Fruit fly (Drosophila melanogaster) whole organism, embryonic: ENCODE results near the gene CG7275.

Experiments
- CG10321 ChIP-seq: fragments of 200-800 bp; sonication (Bioruptor generic); IDR thresholded peaks from 2 replicates; pipeline ENCODE4 v1.3.6; 2022; ENCODE audit warnings: missing biosample characterization, missing genetic modification characterization
- CG10543 ChIP-seq: fragments of 200-800 bp; sonication (Bioruptor generic); optimal IDR thresholded peaks from 3 replicates; lab custom pipeline; 2017; ENCODE audit warnings: missing biosample characterization, mild to moderate bottlenecking, missing genetic modification characterization, moderate library complexity
- CG11247 ChIP-seq: fragments of 200-800 bp; sonication (Bioruptor generic); IDR thresholded peaks from 2 replicates; pipeline ENCODE4 v1.3.6; 2022; ENCODE audit warnings: missing biosample characterization, missing genetic modification characterization
- CG16779 ChIP-seq: fragments of 200-800 bp; sonication (Bioruptor generic); IDR thresholded peaks from 2 replicates; pipeline ENCODE4 v1.3.6; 2022; ENCODE audit warnings: missing biosample characterization, missing genetic modification characterization
- CG17568 ChIP-seq: fragments of 200-800 bp; sonication (Bioruptor generic); optimal IDR thresholded peaks from 2 replicates; lab custom pipeline; 2018; ENCODE audit warnings: missing biosample characterization, mild to moderate bottlenecking, missing genetic modification characterization, moderate library complexity
- CG17829 ChIP-seq: fragments of 200-800 bp; optimal IDR thresholded peaks from 2 replicates; lab custom pipeline; 2019; ENCODE audit warnings: missing biosample characterization, mild to moderate bottlenecking, missing genetic modification characterization, moderate library complexity
- CG1832 ChIP-seq: fragments of 200-800 bp; sonication (Bioruptor generic); optimal IDR thresholded peaks from 2 replicates; lab custom pipeline; 2017; ENCODE audit warnings: missing biosample characterization, mild to moderate bottlenecking, missing genetic modification characterization, inconsistent platforms
- CG2199 ChIP-seq: fragments of 200-800 bp; sonication (Bioruptor generic); IDR thresholded peaks from 3 replicates; pipeline ENCODE4 v1.3.6; 2022; ENCODE audit warnings: missing biosample characterization, missing genetic modification characterization
- CG31441 ChIP-seq: fragments of 200-800 bp; sonication (Bioruptor generic); IDR thresholded peaks from 2 replicates; pipeline ENCODE4 v1.3.6; 2022; ENCODE audit warnings: missing biosample characterization, missing genetic modification characterization
- CG3163 ChIP-seq: fragments of 200-800 bp; sonication (Bioruptor generic); optimal IDR thresholded peaks from 3 replicates; lab custom pipeline; 2016; ENCODE audit warnings: missing biosample characterization, missing genetic modification characterization
- CG34224 ChIP-seq: fragments of 200-800 bp; sonication (Bioruptor generic); IDR thresholded peaks from 3 replicates; pipeline ENCODE4 v1.3.6; 2022; ENCODE audit warnings: missing biosample characterization, missing genetic modification characterization; ENCODE audit not compliant: partially characterized antibody
- CG4328 ChIP-seq: fragments of 200-800 bp; sonication (Bioruptor generic); optimal IDR thresholded peaks from 3 replicates; lab custom pipeline; 2017; ENCODE audit warnings: missing biosample characterization, missing genetic modification reagents, missing genetic modification characterization
- CG4617 ChIP-seq: fragments of 200-800 bp; sonication (Bioruptor generic); optimal IDR thresholded peaks from 3 replicates; lab custom pipeline; 2016; ENCODE audit warnings: missing biosample characterization, missing genetic modification characterization, borderline replicate concordance
- CG5180 ChIP-seq: fragments of 200-800 bp; sonication (Bioruptor generic); optimal IDR thresholded peaks from 3 replicates; lab custom pipeline; 2017; ENCODE audit warnings: missing biosample characterization, missing genetic modification characterization, mild to moderate bottlenecking, moderate library complexity, missing genetic modification reagents
- CG6272 ChIP-seq: fragments of 200-800 bp; sonication (Bioruptor generic); IDR thresholded peaks from 2 replicates; pipeline ENCODE4 v1.3.6; 2022; ENCODE audit warnings: missing biosample characterization, missing genetic modification characterization
- CG7745 ChIP-seq: fragments of 200-800 bp; sonication (Bioruptor generic); optimal IDR thresholded peaks from 2 replicates; lab custom pipeline; 2018; ENCODE audit warnings: missing biosample characterization, mild to moderate bottlenecking, missing genetic modification characterization, moderate library complexity
- Dll ChIP-seq: fragments of 200-800 bp; sonication (Bioruptor generic); IDR thresholded peaks from 4 replicates; pipeline ENCODE4 v1.3.6; 2022; ENCODE audit warnings: missing biosample characterization, missing genetic modification characterization; ENCODE audit not compliant: partially characterized antibody
- Dref ChIP-seq: fragments of 200-800 bp; sonication (Bioruptor generic); IDR thresholded peaks from 2 replicates; pipeline ENCODE4 v1.3.6; 2022; ENCODE audit warnings: missing biosample characterization, missing genetic modification characterization
- Eip74EF ChIP-seq, 2 experiments: fragments of 200-800 bp in 1 of 2; fragments of >200 bp in 1 of 2; sonication (Bioruptor generic) in 1 of 2; optimal IDR thresholded peaks; 2 replicates each; lab custom pipeline; 2017 to 2019; ENCODE audit warnings: missing biosample characterization in 2 of 2, missing genetic modification characterization in 2 of 2, mild to moderate bottlenecking in 1 of 2, moderate library complexity in 1 of 2
- Ets97D ChIP-seq: fragments of 200-800 bp; sonication (Bioruptor generic); optimal IDR thresholded peaks from 3 replicates; lab custom pipeline; 2016; ENCODE audit warnings: missing biosample characterization, missing genetic modification characterization
- HLH3B ChIP-seq: fragments of 200-800 bp; sonication (Bioruptor generic); IDR thresholded peaks from 2 replicates; pipeline ENCODE4 v1.3.6; 2022; ENCODE audit warnings: missing biosample characterization, missing genetic modification characterization
- HLHmδ ChIP-seq: fragments of 200-800 bp; sonication (Bioruptor generic); optimal IDR thresholded peaks from 2 replicates; lab custom pipeline; 2018; ENCODE audit warnings: missing biosample characterization, mild to moderate bottlenecking, missing genetic modification characterization, moderate library complexity
- Jarid2 ChIP-seq: fragments of 200-800 bp; sonication (Bioruptor generic); optimal IDR thresholded peaks from 3 replicates; lab custom pipeline; 2017; ENCODE audit warnings: mild to moderate bottlenecking, missing biosample characterization, missing genetic modification reagents, missing genetic modification characterization
- NK7.1 ChIP-seq: fragments of 200-800 bp; sonication (Bioruptor generic); optimal IDR thresholded peaks from 3 replicates; lab custom pipeline; 2016; ENCODE audit warnings: missing biosample characterization, missing genetic modification characterization
- Oaz ChIP-seq: fragments of 200-800 bp; sonication (Bioruptor generic); IDR thresholded peaks from 2 replicates; pipeline ENCODE4 v1.3.6; 2022; ENCODE audit warnings: missing biosample characterization, missing genetic modification characterization
- Scr ChIP-seq: fragments of 200-800 bp; sonication (Bioruptor generic); IDR thresholded peaks from 2 replicates; pipeline ENCODE4 v1.3.6; 2022; ENCODE audit warnings: missing biosample characterization, missing genetic modification characterization; ENCODE audit not compliant: partially characterized antibody
- Side ChIP-seq: fragments of 200-800 bp; sonication (Bioruptor generic); optimal IDR thresholded peaks from 2 replicates; lab custom pipeline; 2016; ENCODE audit warnings: missing biosample characterization, missing genetic modification characterization
- Taf1 ChIP-seq: fragments of 200-800 bp; sonication (Bioruptor generic); IDR thresholded peaks from 2 replicates; pipeline ENCODE4 v1.3.6; 2022; ENCODE audit warnings: missing biosample characterization, missing genetic modification characterization
- Tbp ChIP-seq: fragments of >200 bp; optimal IDR thresholded peaks from 2 replicates; lab custom pipeline; 2018; ENCODE audit warnings: missing biosample characterization, missing genetic modification characterization
- Vsx1 ChIP-seq: fragments of 200-800 bp; sonication (Bioruptor generic); optimal IDR thresholded peaks from 2 replicates; lab custom pipeline; 2017; ENCODE audit warnings: missing biosample characterization, mild to moderate bottlenecking, missing genetic modification characterization, missing genetic modification reagents
- ac ChIP-seq: fragments of 200-800 bp; sonication (Bioruptor generic); optimal IDR thresholded peaks from 3 replicates; lab custom pipeline; 2017; ENCODE audit warnings: missing biosample characterization, mild to moderate bottlenecking, missing genetic modification characterization
- btn ChIP-seq: fragments of 200-800 bp; sonication (Bioruptor generic); optimal IDR thresholded peaks from 2 replicates; lab custom pipeline; 2016; ENCODE audit warnings: missing biosample characterization, missing genetic modification characterization
- cg ChIP-seq: fragments of 200-800 bp; sonication (Bioruptor generic); optimal IDR thresholded peaks from 3 replicates; lab custom pipeline; 2019; ENCODE audit warnings: missing biosample characterization, mild to moderate bottlenecking, missing genetic modification characterization, moderate library complexity
- chm ChIP-seq: fragments of 200-800 bp; sonication (Bioruptor generic); IDR thresholded peaks from 2 replicates; pipeline ENCODE4 v1.3.6; 2022; ENCODE audit warnings: missing biosample characterization, missing genetic modification characterization
- ci ChIP-seq: fragments of 200-800 bp; sonication (Bioruptor generic); IDR thresholded peaks from 3 replicates; pipeline ENCODE4 v1.3.6; 2022; ENCODE audit warnings: missing biosample characterization, missing genetic modification characterization
- crp ChIP-seq, 2 experiments: fragments of 200-800 bp; sonication (Bioruptor generic); optimal IDR thresholded peaks; 2 replicates in 1 of 2; 3 replicates in 1 of 2; lab custom pipeline; 2017; ENCODE audit warnings: missing biosample characterization in 2 of 2, missing genetic modification characterization in 2 of 2, mild to moderate bottlenecking in 1 of 2, moderate library complexity in 1 of 2
- dati ChIP-seq: fragments of 200-800 bp; sonication (Bioruptor generic); IDR thresholded peaks from 2 replicates; pipeline ENCODE4 v1.3.6; 2022; ENCODE audit warnings: missing biosample characterization, missing genetic modification characterization
- dm ChIP-seq: fragments of 200-800 bp; sonication (Bioruptor generic); optimal IDR thresholded peaks from 3 replicates; lab custom pipeline; 2016; ENCODE audit warnings: missing biosample characterization, missing genetic modification characterization
- eve ChIP-seq, 2 experiments: fragments of >200 bp; optimal IDR thresholded peaks; 2 replicates each; lab custom pipeline; 2017; ENCODE audit warnings: missing biosample characterization in 2 of 2, missing genetic modification characterization in 2 of 2
- fd3F ChIP-seq: fragments of 200-800 bp; sonication (Bioruptor generic); optimal IDR thresholded peaks from 2 replicates; lab custom pipeline; 2018; ENCODE audit warnings: missing biosample characterization, mild to moderate bottlenecking, missing genetic modification characterization, moderate library complexity
- gem ChIP-seq: fragments of 200-800 bp; sonication (Bioruptor generic); optimal IDR thresholded peaks from 2 replicates; lab custom pipeline; 2019; ENCODE audit warnings: missing biosample characterization, mild to moderate bottlenecking, missing genetic modification characterization, moderate library complexity
- hbn ChIP-seq: fragments of 200-800 bp; sonication (Bioruptor generic); IDR thresholded peaks from 2 replicates; pipeline ENCODE4 v1.3.6; 2022; ENCODE audit warnings: missing biosample characterization, missing genetic modification characterization; ENCODE audit not compliant: partially characterized antibody
- nau ChIP-seq: fragments of 200-800 bp; sonication (Bioruptor generic); optimal IDR thresholded peaks from 3 replicates; lab custom pipeline; 2017; ENCODE audit warnings: missing biosample characterization, mild to moderate bottlenecking, missing genetic modification characterization, missing genetic modification reagents
- twi ChIP-seq: fragments of 200-800 bp; optimal IDR thresholded peaks from 2 replicates; lab custom pipeline; 2019; ENCODE audit warnings: missing biosample characterization, mild to moderate bottlenecking, missing genetic modification characterization, moderate library complexity
- vfl ChIP-seq: fragments of 200-800 bp; sonication (Bioruptor generic); optimal IDR thresholded peaks from 2 replicates; lab custom pipeline; 2016; ENCODE audit warnings: missing biosample characterization, missing genetic modification characterization
- yki ChIP-seq: fragments of >200 bp; optimal IDR thresholded peaks from 3 replicates; lab custom pipeline; 2018

Gene CG7275

DNA sequence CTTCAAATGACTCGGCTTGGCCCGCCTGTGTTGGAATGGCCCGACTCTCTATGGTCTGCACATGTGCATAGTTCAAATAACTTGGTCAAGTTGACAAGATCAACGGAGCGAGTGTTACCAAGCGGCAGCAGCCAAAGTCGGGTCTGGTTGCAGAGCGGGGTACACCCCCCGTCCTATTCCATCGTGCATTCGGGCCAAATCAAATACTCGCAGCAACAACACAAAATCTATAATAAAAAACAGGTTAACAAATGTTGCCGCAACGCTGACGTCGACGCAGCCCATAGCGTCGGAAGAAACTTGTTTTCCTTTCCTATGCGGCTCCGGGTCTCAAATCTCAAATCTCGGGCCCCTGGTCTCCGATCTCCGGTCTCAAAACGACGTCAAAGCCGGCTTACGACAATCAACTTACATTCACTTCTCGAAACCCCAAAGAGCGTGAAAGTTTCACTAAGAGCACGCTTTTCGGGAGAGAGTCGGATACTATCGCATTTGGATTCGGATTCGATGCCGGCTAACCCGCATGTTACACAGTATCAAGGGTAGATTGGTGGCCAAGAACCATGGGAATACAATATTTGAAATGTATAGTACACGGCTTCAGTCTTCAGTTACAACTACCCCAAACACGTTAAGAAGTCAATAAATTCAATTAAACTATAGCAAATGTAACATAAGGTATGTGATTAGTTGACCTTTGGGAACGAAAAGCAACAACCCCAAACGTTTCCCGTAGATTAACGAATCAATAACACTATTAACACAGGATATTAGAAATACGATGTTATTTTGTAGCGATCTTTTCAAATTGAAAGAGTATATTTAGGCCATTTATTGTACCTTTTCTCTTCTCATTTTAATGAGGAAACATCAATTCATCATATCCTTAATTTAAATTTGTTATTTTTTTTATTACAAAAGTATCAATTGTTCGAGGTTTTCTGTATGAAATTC is 35.8 kb downstream of the CG7275 start (continued):
- 0 out of 4 replicates have a peak, but pooled peaks have one; percentile 5 for TF ChIP-seq Dll (GFP tag; lab: Robert Waterston, UW)
- TF ChIP-seq CG11247 (GFP tag; lab: Robert Waterston, UW) = no peak
- peak; percentile 14 for TF ChIP-seq yki (lab: Kevin White, UChicago)
- TF ChIP-seq nau (GFP tag; lab: Kevin White, UChicago) = peak; percentile 16
- TF ChIP-seq Side (GFP tag; lab: Kevin White, UChicago) = peak; percentile 32
- peak; percentile 50 for TF ChIP-seq CG4328 (GFP tag; lab: Kevin White, UChicago)
- peak in 1 of 2 experiments; percentile 51 for TF ChIP-seq Eip74EF (GFP tag; optimal IDR thresholded peaks at IDR 0.05; lab: Kevin White, UChicago)
- TF ChIP-seq Ets97D (GFP tag; lab: Kevin White, UChicago) = peak; percentile 0
- TF ChIP-seq Oaz (GFP tag; lab: Robert Waterston, UW) = no peak

DNA sequence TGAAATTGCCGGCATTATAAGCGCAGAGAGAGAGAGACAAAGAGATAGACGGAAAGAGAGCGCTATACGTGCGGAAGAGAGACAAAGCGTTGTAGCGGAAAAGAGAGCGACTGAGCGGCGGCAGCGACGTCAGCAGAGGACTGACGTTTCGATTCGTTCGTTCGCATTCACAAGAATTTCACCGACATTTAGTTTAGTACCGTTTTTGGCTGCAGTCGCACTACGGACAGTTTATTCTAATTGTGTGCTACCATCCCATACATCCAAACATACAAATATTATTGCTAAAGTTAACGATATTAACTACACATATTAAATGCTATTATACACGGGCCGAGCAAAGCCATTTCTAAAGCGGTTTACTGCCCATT is 36.5 kb downstream of the CG7275 start, which contains the start of gene CrebA:
CrebA (plus strand) TSS at position 168 of the 371 bp plus-strand sequence.
- TF ChIP-seq fd3F (GFP tag; lab: Kevin White, UChicago) (no peak), vfl (GFP tag; lab: Kevin White, UChicago) (no peak), dati (no peak), gem (no peak), Vsx1 (GFP tag; lab: Kevin White, UChicago) (no peak), CG10321 (peak; percentile 55; the same call in 1 of the 2 replicates), CG1832 (GFP tag; lab: Kevin White, UChicago) (peak; percentile 83), Scr (GFP tag; lab: Robert Waterston, UW) (peak; percentile 21; the same call in 1 of the 2 replicates), dm (no peak), NK7.1 (GFP tag; lab: Kevin White, UChicago) (no peak), CG16779 (GFP tag; lab: Robert Waterston, UW) (no peak), ac (GFP tag; lab: Kevin White, UChicago) (no peak), CG17568 (no peak), CG3163 (GFP tag; lab: Kevin White, UChicago) (peak; percentile 92), btn (no peak), Dref (GFP tag; lab: Robert Waterston, UW) (no peak), CG31441 (GFP tag; lab: Robert Waterston, UW) (0 out of 2 replicates have a peak, but pooled peaks have one; percentile 6), Dll (GFP tag; lab: Robert Waterston, UW) (0 out of 4 replicates have a peak, but pooled peaks have one; percentile 15), crp (GFP tag; optimal IDR thresholded peaks at IDR 0.05; lab: Kevin White, UChicago) (no peak), chm (peak; percentile 70; the same call in 1 of the 2 replicates), HLH3B (GFP tag; lab: Robert Waterston, UW) (peak; percentile 13; the same call in 1 of the 2 replicates), CG17829 (tag; lab: Kevin White, UChicago) (no peak), Taf1 (GFP tag; lab: Robert Waterston, UW) (no peak), HLHmδ (GFP tag; lab: Kevin White, UChicago) (peak; percentile 40), CG34224 (GFP tag; lab: Robert Waterston, UW) (no peak), CG5180 (GFP tag; lab: Kevin White, UChicago) (no peak), CG6272 (GFP tag; lab: Robert Waterston, UW) (no peak), CG2199 (GFP tag; lab: Robert Waterston, UW) (peak; percentile 93), cg (GFP tag; lab: Kevin White, UChicago) (no peak), hbn (0 out of 2 replicates have a peak, but pooled peaks have one; percentile 20), Jarid2 (peak; percentile 81), CG10543 (GFP tag; lab: Kevin White, UChicago) (no peak), CG7745 (tag; lab: Kevin White, UChicago) (peak; percentile 4), twi (tag; lab: Kevin White, UChicago) (no peak), Tbp (GFP tag; lab: Kevin White, UChicago) (no peak), CG4617 (GFP tag; lab: Kevin White, UChicago) (no peak), eve (GFP tag; optimal IDR thresholded peaks at IDR 0.05; lab: Kevin White, UChicago) (no peak), ci (GFP tag; lab: Robert Waterston, UW) (peak; percentile 36; the same call in 1 of the 3 replicates)
